Worm (Caenorhabditis elegans) whole organism, young adult: ENCODE results near the gene cpt-1.

Experiments
- B0336.3 ChIP-seq: fragments of 200-800 bp; sonication (Bioruptor generic); IDR thresholded peaks from 2 replicates; pipeline ENCODE4 v1.3.6; 2022; ENCODE audit warnings: missing genetic modification characterization, missing compliant biosample characterization
- C06A6.2 ChIP-seq: fragments of 200-800 bp; sonication (Bioruptor generic); conservative IDR thresholded peaks from 2 replicates; pipeline ENCODE4 v1.3.6; 2022; ENCODE audit warnings: missing genetic modification characterization, missing compliant biosample characterization
- F39B2.1 ChIP-seq: fragments of 200-800 bp; sonication (Bioruptor generic); IDR thresholded peaks from 2 replicates; pipeline ENCODE4 v1.3.6; 2022; ENCODE audit warnings: missing genetic modification reagents, missing genetic modification characterization, missing compliant biosample characterization
- F52B5.7 ChIP-seq: sonication (generic microtip); optimal IDR thresholded peaks from 2 replicates; lab custom pipeline; 2016; ENCODE audit warnings: mild to moderate bottlenecking, missing genetic modification characterization, missing compliant biosample characterization
- K12H6.12 ChIP-seq: fragments of 200-800 bp; sonication (Bioruptor generic); optimal IDR thresholded peaks from 2 replicates; lab custom pipeline; 2018; ENCODE audit warnings: mild to moderate bottlenecking, missing genetic modification characterization, missing compliant biosample characterization
- T26A5.8 ChIP-seq: sonication (generic microtip); optimal IDR thresholded peaks from 2 replicates; lab custom pipeline; 2016; ENCODE audit warnings: missing genetic modification characterization, missing compliant biosample characterization
- ama-1 ChIP-seq, 3 experiments: fragments of 150-350 bp in 1 of 3; sonication (generic microtip) in 2 of 3; optimal IDR thresholded peaks; 2 replicates each; lab custom pipeline; 2014 to 2018; ENCODE audit warnings: missing biosample characterization in 2 of 3, missing genetic modification characterization in 2 of 3, missing genetic modification reagents in 2 of 3
- atf-7 ChIP-seq: sonication (generic microtip); optimal IDR thresholded peaks from 2 replicates; lab custom pipeline; 2017; ENCODE audit warnings: mild to moderate bottlenecking, missing genetic modification characterization, missing compliant biosample characterization
- attf-6 ChIP-seq: fragments of 200-800 bp; sonication (Bioruptor generic); IDR thresholded peaks from 2 replicates; pipeline ENCODE4 v1.3.6; 2022; ENCODE audit warnings: missing genetic modification reagents, missing genetic modification characterization, missing compliant biosample characterization
- bed-2 ChIP-seq: fragments of 200-800 bp; sonication (Bioruptor generic); IDR thresholded peaks from 2 replicates; pipeline ENCODE4 v1.3.6; 2022; ENCODE audit warnings: missing genetic modification reagents, missing genetic modification characterization, missing compliant biosample characterization
- ccch-3 ChIP-seq: fragments of 200-800 bp; sonication (Bioruptor generic); optimal IDR thresholded peaks from 2 replicates; lab custom pipeline; 2018; ENCODE audit warnings: mild to moderate bottlenecking, missing genetic modification characterization, missing compliant biosample characterization
- ceh-27 ChIP-seq: fragments of 200-800 bp; sonication (Bioruptor generic); optimal IDR thresholded peaks from 2 replicates; lab custom pipeline; 2018; ENCODE audit warnings: mild to moderate bottlenecking, missing genetic modification characterization, moderate library complexity, missing compliant biosample characterization
- ceh-40 ChIP-seq: fragments of 200-800 bp; sonication (Bioruptor generic); IDR thresholded peaks from 2 replicates; pipeline ENCODE4 v1.3.6; 2022; ENCODE audit warnings: missing genetic modification characterization, missing compliant biosample characterization
- ceh-58 ChIP-seq: fragments of 200-800 bp; sonication (Bioruptor generic); IDR thresholded peaks from 2 replicates; pipeline ENCODE4 v1.3.6; 2022; ENCODE audit warnings: missing genetic modification characterization, missing compliant biosample characterization
- ceh-79 ChIP-seq: sonication (generic microtip); optimal IDR thresholded peaks from 2 replicates; lab custom pipeline; 2017; ENCODE audit warnings: mild to moderate bottlenecking, missing genetic modification characterization, missing compliant biosample characterization
- die-1 ChIP-seq: sonication (generic microtip); optimal IDR thresholded peaks from 2 replicates; lab custom pipeline; 2016; ENCODE audit warnings: missing genotype, mild to moderate bottlenecking, missing genetic modification characterization, missing compliant biosample characterization
- dox-1 ChIP-seq: fragments of 200-800 bp; sonication (Bioruptor generic); IDR thresholded peaks from 2 replicates; pipeline ENCODE4 v1.3.6; 2022; ENCODE audit warnings: missing genetic modification reagents, missing genetic modification characterization, missing compliant biosample characterization
- efl-1 ChIP-seq: fragments of 150-350 bp; optimal IDR thresholded peaks from 2 replicates; lab custom pipeline; 2014; ENCODE audit warnings: missing biosample characterization, missing genetic modification reagents, missing genetic modification characterization
- egl-44 ChIP-seq: fragments of 200-800 bp; sonication (Bioruptor generic); IDR thresholded peaks from 2 replicates; pipeline ENCODE4 v1.3.6; 2022; ENCODE audit warnings: missing genetic modification reagents, missing genetic modification characterization, missing compliant biosample characterization
- egrh-3 ChIP-seq: fragments of 200-800 bp; sonication (Bioruptor generic); IDR thresholded peaks from 2 replicates; pipeline ENCODE4 v1.3.6; 2022; ENCODE audit warnings: missing genetic modification reagents, missing genetic modification characterization, missing compliant biosample characterization
- him-1 ChIP-seq: sonication (generic microtip); optimal IDR thresholded peaks from 2 replicates; lab custom pipeline; 2016; ENCODE audit warnings: missing genotype, missing genetic modification reagents, missing genetic modification characterization, missing compliant biosample characterization
- hmg-20 ChIP-seq: fragments of 200-800 bp; sonication (Bioruptor generic); IDR thresholded peaks from 2 replicates; pipeline ENCODE4 v1.3.6; 2022; ENCODE audit warnings: missing genetic modification reagents, missing genetic modification characterization, missing compliant biosample characterization
- hsf-1 ChIP-seq: fragments of 200-800 bp; sonication (Bioruptor generic); IDR thresholded peaks from 2 replicates; pipeline ENCODE4 v1.3.6; 2022; ENCODE audit warnings: missing genetic modification reagents, missing genetic modification characterization, missing compliant biosample characterization
- lag-1 ChIP-seq: fragments of 200-800 bp; sonication (Bioruptor generic); IDR thresholded peaks from 2 replicates; pipeline ENCODE4 v1.3.6; 2022; ENCODE audit warnings: missing genetic modification reagents, missing genetic modification characterization, missing compliant biosample characterization
- lin-35 ChIP-seq, 3 experiments: fragments of 150-350 bp in 2 of 3; sonication (generic microtip) in 1 of 3; optimal IDR thresholded peaks; 2 replicates each; lab custom pipeline; 2014 to 2018; ENCODE audit warnings: missing biosample characterization in 3 of 3, missing genetic modification characterization in 3 of 3, missing genetic modification reagents in 3 of 3
- lin-40 ChIP-seq: sonication (generic microtip); optimal IDR thresholded peaks from 2 replicates; lab custom pipeline; 2016; ENCODE audit warnings: missing genetic modification characterization, mild to moderate bottlenecking, missing compliant biosample characterization, missing genotype, missing genetic modification reagents
- lin-54 ChIP-seq: fragments of 200-800 bp; sonication (Bioruptor generic); optimal IDR thresholded peaks from 2 replicates; lab custom pipeline; 2018; ENCODE audit warnings: mild to moderate bottlenecking, missing genetic modification characterization, missing compliant biosample characterization
- lsl-1 ChIP-seq: fragments of 200-800 bp; sonication (Bioruptor generic); optimal IDR thresholded peaks from 2 replicates; lab custom pipeline; 2018; ENCODE audit warnings: mild to moderate bottlenecking, missing genetic modification characterization, moderate library complexity, missing compliant biosample characterization
- madf-10 ChIP-seq: sonication (generic microtip); optimal IDR thresholded peaks from 2 replicates; lab custom pipeline; 2016; ENCODE audit warnings: mild to moderate bottlenecking, missing genetic modification characterization, missing compliant biosample characterization
- madf-3 ChIP-seq: fragments of 200-800 bp; sonication (Bioruptor generic); IDR thresholded peaks from 2 replicates; pipeline ENCODE4 v1.3.6; 2022; ENCODE audit warnings: missing genetic modification reagents, missing genetic modification characterization, missing compliant biosample characterization
- nhr-120 ChIP-seq: fragments of 200-800 bp; sonication (Bioruptor generic); IDR thresholded peaks from 2 replicates; pipeline ENCODE4 v1.3.6; 2022; ENCODE audit warnings: missing genetic modification characterization, missing compliant biosample characterization
- nhr-80 ChIP-seq: sonication (generic microtip); optimal IDR thresholded peaks from 2 replicates; lab custom pipeline; 2016; ENCODE audit warnings: missing genetic modification characterization, missing compliant biosample characterization
- rcor-1 ChIP-seq: fragments of 200-800 bp; sonication (Bioruptor generic); IDR thresholded peaks from 2 replicates; pipeline ENCODE4 v1.3.6; 2022; ENCODE audit warnings: missing genetic modification reagents, missing genetic modification characterization, missing compliant biosample characterization
- rec-8 ChIP-seq, 2 experiments: sonication (generic microtip); optimal IDR thresholded peaks; 2 replicates each; lab custom pipeline; 2016; ENCODE audit warnings: mild to moderate bottlenecking in 2 of 2, missing genetic modification characterization in 2 of 2, missing genetic modification reagents in 2 of 2, missing genotype in 2 of 2, missing biosample characterization in 1 of 2, missing compliant biosample characterization in 1 of 2, moderate library complexity in 1 of 2
- rpc-1 ChIP-seq, 2 experiments: fragments of 150-350 bp in 1 of 2; sonication (generic microtip) in 1 of 2; optimal IDR thresholded peaks; 2 replicates each; lab custom pipeline; 2014 to 2018; ENCODE audit warnings: missing biosample characterization in 1 of 2, missing genetic modification characterization in 1 of 2, missing genetic modification reagents in 1 of 2, missing genotype in 1 of 2
- sea-2 ChIP-seq: fragments of 200-800 bp; sonication (Bioruptor generic); IDR thresholded peaks from 2 replicates; pipeline ENCODE4 v1.3.6; 2022; ENCODE audit warnings: missing genetic modification characterization, missing compliant biosample characterization
- snpc-1.3 ChIP-seq: sonication (generic microtip); optimal IDR thresholded peaks from 2 replicates; lab custom pipeline; 2017; ENCODE audit warnings: missing genetic modification characterization, mild to moderate bottlenecking, missing compliant biosample characterization, antibody characterized with exemption, moderate library complexity, missing genotype, missing genetic modification reagents; ENCODE audit not compliant: insufficient read depth
- somi-1 ChIP-seq: fragments of 200-800 bp; sonication (Bioruptor generic); optimal IDR thresholded peaks from 2 replicates; lab custom pipeline; 2018; ENCODE audit warnings: mild to moderate bottlenecking, missing genetic modification characterization, missing compliant biosample characterization
- tlf-1 ChIP-seq: fragments of 200-800 bp; sonication (Bioruptor generic); optimal IDR thresholded peaks from 2 replicates; lab custom pipeline; 2018; ENCODE audit warnings: mild to moderate bottlenecking, missing genetic modification characterization, missing compliant biosample characterization
- unc-62 ChIP-seq: fragments of 150-350 bp; optimal IDR thresholded peaks from 2 replicates; lab custom pipeline; 2014; ENCODE audit warnings: missing biosample characterization, missing genetic modification reagents, missing genetic modification characterization
- xnd-1 ChIP-seq: sonication (generic microtip); optimal IDR thresholded peaks from 2 replicates; lab custom pipeline; 2016; ENCODE audit warnings: missing genotype, missing genetic modification reagents, missing genetic modification characterization, missing compliant biosample characterization
- zfh-2 ChIP-seq: fragments of 200-800 bp; sonication (Bioruptor generic); conservative IDR thresholded peaks from 2 replicates; pipeline ENCODE4 v1.3.6; 2022; ENCODE audit warnings: missing genetic modification reagents, missing genetic modification characterization, missing compliant biosample characterization

The cpt-1 gene

DNA sequence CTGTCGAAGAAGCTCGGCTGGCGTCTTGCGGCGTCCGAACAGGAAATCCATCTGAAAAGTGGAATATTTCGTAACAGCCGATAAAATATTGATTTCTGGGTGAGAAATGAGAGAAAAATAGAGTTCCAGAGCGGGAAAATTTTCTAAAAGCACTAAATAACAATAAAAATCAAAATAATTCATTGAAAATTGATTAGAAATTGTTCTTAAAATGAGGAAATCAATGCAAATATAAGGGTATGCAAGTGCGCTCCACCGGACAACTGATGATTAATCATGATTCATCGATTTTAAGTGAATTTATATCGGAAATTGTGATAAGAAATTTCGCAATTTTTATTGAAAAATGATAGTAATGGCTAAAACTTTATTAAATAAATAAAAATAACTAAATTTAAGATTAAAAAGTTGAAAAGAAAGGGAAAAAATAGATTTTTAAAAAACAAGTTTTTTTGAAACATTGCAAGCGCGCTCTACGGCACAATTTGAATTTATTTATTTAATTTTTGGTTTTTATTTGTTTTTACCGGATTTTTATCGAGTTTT lies 28.0 kb downstream of the cpt-1 start, which contains the start of the genes vps-2 and tiar-2 (continued):
- TF ChIP-seq madf-10 (no peak), hsf-1 (GFP tag; lab: Robert Waterston, UW) (no peak), lin-35 (GFP tag; optimal IDR thresholded peaks at IDR 0.05; lab: Kevin White, UChicago) (no peak), egl-44 (no peak), ccch-3 (GFP tag; lab: Kevin White, UChicago) (no peak), somi-1 (no peak), xnd-1 (no peak), him-1 (no peak), C06A6.2 (GFP tag; lab: Robert Waterston, UW) (no peak), dox-1 (GFP tag; lab: Robert Waterston, UW) (0 out of 2 replicates have a peak, but pooled peaks have one; percentile 18), rcor-1 (GFP tag; lab: Robert Waterston, UW) (no peak), K12H6.12 (tag; lab: Kevin White, UChicago) (peak; percentile 14), rec-8 (tag; optimal IDR thresholded peaks at IDR 0.05; lab: Kevin White, UChicago) (no peak), ceh-79 (tag; lab: Kevin White, UChicago) (no peak), efl-1 (GFP tag; lab: Kevin White, UChicago) (no peak), snpc-1.3 (tag; lab: Kevin White, UChicago) (no peak), ama-1 (optimal IDR thresholded peaks at IDR 0.05; lab: Kevin White, UChicago) (no peak), ama-1 (GFP tag; optimal IDR thresholded peaks at IDR 0.05; lab: Kevin White, UChicago) (no peak), unc-62 (no peak), nhr-120 (GFP tag; lab: Robert Waterston, UW) (no peak), tlf-1 (GFP tag; lab: Kevin White, UChicago) (no peak), lin-54 (GFP tag; lab: Kevin White, UChicago) (peak; percentile 39), lag-1 (GFP tag; lab: Robert Waterston, UW) (no peak), hmg-20 (no peak), rpc-1 (optimal IDR thresholded peaks at IDR 0.05; lab: Kevin White, UChicago) (no peak), rpc-1 (tag; optimal IDR thresholded peaks at IDR 0.05; lab: Kevin White, UChicago) (no peak), ceh-40 (GFP tag; lab: Robert Waterston, UW) (no peak), T26A5.8 (tag; lab: Kevin White, UChicago) (no peak), madf-3 (GFP tag; lab: Robert Waterston, UW) (no peak), sea-2 (GFP tag; lab: Robert Waterston, UW) (no peak), ceh-27 (GFP tag; lab: Kevin White, UChicago) (no peak)

DNA sequence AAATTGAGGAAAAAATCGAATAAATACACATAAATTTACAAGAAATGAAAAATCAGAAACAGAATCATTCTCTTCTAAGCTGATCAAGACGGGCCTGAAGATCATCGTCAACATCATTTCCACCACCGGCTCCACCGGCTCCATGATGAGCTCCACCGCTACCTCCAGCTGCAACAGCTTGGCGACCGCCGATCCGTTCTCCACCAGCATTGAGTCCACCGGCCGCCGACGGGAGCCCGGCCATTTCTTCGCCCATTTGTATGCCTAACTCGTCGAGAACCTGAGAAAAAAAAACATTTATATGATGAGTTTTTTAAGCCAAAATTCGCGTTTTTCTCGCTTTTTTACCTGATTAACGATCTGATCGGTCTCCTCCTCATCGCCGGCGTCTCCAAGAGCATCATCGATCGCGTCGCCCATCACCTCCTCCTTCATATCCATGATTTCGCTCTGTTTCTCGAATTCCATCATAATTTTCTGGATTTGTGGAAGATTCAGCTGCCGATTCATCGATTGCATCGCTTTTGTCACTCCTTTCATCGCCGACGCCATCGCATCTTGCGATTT lies 28.9 kb downstream of the cpt-1 start:
- TF ChIP-seq egrh-3 (GFP tag; lab: Robert Waterston, UW): peak; percentile 59; the same call in 1 of the 2 replicates
- no peak for TF ChIP-seq F52B5.7 (tag; lab: Kevin White, UChicago)
- TF ChIP-seq hmg-20: no peak
- TF ChIP-seq him-1: no peak
- TF ChIP-seq bed-2 (GFP tag; lab: Robert Waterston, UW): no peak
- TF ChIP-seq lag-1 (GFP tag; lab: Robert Waterston, UW): no peak
- peak; percentile 82 for TF ChIP-seq zfh-2 (GFP tag; lab: Robert Waterston, UW)
- TF ChIP-seq, all 124 proteins: peak for 2

DNA sequence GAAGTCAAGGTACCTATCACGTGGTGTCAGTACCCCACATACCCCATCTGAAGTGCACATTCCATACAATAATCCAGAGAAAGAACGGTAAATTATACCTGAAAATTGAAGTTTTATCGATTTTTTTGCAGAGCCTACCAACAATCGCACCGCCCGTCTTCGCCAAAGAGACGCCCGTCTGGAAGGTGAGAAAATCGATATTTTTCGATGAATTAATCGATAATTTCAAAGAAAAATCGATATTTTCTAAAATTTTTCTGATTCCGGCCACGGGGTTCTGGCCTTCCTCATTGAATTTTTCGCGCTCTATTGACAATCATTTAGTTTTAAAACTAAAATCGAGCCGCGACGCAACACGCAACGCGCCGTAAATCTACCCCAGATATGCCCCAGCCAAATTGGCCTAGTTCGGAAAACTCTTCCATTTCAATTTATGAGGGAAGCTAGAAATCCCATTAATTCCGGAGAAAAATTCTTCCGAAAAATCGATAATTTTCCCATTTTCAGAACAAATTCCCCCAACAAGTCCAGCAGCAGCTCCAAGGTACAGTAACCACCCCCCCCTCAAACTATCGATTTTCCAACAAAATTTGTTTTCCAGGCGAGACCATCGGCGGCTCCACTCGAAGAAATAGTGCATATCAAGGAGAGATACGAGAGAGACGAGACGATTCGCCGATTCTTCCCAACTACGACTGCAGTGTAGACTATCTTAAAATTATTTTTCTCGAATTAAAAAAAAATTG lies 29.6 kb downstream of the cpt-1 start:
- TF ChIP-seq F39B2.1 (GFP tag; lab: Robert Waterston, UW) (no peak), attf-6 (0 out of 2 replicates have a peak, but pooled peaks have one; percentile 16), atf-7 (no peak), nhr-80 (tag; lab: Kevin White, UChicago) (no peak), lin-40 (no peak), ceh-58 (GFP tag; lab: Robert Waterston, UW) (no peak), B0336.3 (GFP tag; lab: Robert Waterston, UW) (peak; percentile 59; the same call in 1 of the 2 replicates), unc-62 (no peak), die-1 (tag; lab: Kevin White, UChicago) (no peak), lsl-1 (peak; percentile 14), hsf-1 (GFP tag; lab: Robert Waterston, UW) (no peak), ama-1 (optimal IDR thresholded peaks at IDR 0.05; lab: Kevin White, UChicago) (no peak), ama-1 (GFP tag; optimal IDR thresholded peaks at IDR 0.05; lab: Kevin White, UChicago) (no peak), zfh-2 (GFP tag; lab: Robert Waterston, UW) (no peak)
